Worm (Caenorhabditis elegans) whole organism, L1 larva: Measurements from ENCODE around the gene fmo-3.

Experiments
- C34B4.2 ChIP-seq: sonication (generic microtip); optimal IDR thresholded peaks from 2 replicates; lab custom pipeline; 2017; ENCODE audit warnings: mild to moderate bottlenecking, missing genetic modification characterization, missing compliant biosample characterization
- aha-1 ChIP-seq: fragments of 150-350 bp; optimal IDR thresholded peaks from 2 replicates; lab custom pipeline; 2014; ENCODE audit warnings: missing biosample characterization, missing genetic modification characterization
- alr-1 ChIP-seq: fragments of 200-800 bp; sonication (Bioruptor generic); optimal IDR thresholded peaks from 2 replicates; lab custom pipeline; 2018; ENCODE audit warnings: borderline replicate concordance, mild to moderate bottlenecking, missing genetic modification characterization, missing compliant biosample characterization
- blmp-1 ChIP-seq: fragments of 150-350 bp; optimal IDR thresholded peaks from 2 replicates; lab custom pipeline; 2014; ENCODE audit warnings: missing biosample characterization, missing genetic modification characterization
- ceh-63 ChIP-seq: fragments of 200-800 bp; sonication (Bioruptor generic); optimal IDR thresholded peaks from 2 replicates; lab custom pipeline; 2018; ENCODE audit warnings: mild to moderate bottlenecking, missing genetic modification characterization, missing compliant biosample characterization
- ceh-8 ChIP-seq: fragments of 200-800 bp; sonication (Bioruptor generic); optimal IDR thresholded peaks from 2 replicates; lab custom pipeline; 2018; ENCODE audit warnings: mild to moderate bottlenecking, missing genetic modification characterization, moderate library complexity, missing compliant biosample characterization
- ceh-82 ChIP-seq, 3 experiments: fragments of 150-350 bp in 1 of 3; sonication (generic microtip) in 2 of 3; optimal IDR thresholded peaks; 2 replicates each; lab custom pipeline; 2014 to 2017; ENCODE audit warnings: missing biosample characterization in 3 of 3, missing genetic modification characterization in 3 of 3
- ceh-90 ChIP-seq: sonication (generic microtip); optimal IDR thresholded peaks from 2 replicates; lab custom pipeline; 2016; ENCODE audit warnings: missing genetic modification characterization, missing compliant biosample characterization
- ces-1 ChIP-seq: fragments of 150-350 bp; optimal IDR thresholded peaks from 2 replicates; lab custom pipeline; 2014; ENCODE audit warnings: missing biosample characterization, missing genetic modification reagents, missing genetic modification characterization
- efl-1 ChIP-seq, 4 experiments: fragments of 150-350 bp; optimal IDR thresholded peaks in 3 of 4; peaks in 1 of 4; 1 replicate in 1 of 4; 2 replicates in 3 of 4; lab custom pipeline; 2014; ENCODE audit warnings: missing biosample characterization in 2 of 4, missing genetic modification characterization in 2 of 4, missing genetic modification reagents in 2 of 4
- egl-13 ChIP-seq: sonication (generic microtip); optimal IDR thresholded peaks from 2 replicates; lab custom pipeline; 2016; ENCODE audit warnings: missing genotype, missing genetic modification reagents, missing genetic modification characterization, missing compliant biosample characterization
- egl-27 ChIP-seq, 2 experiments: fragments of 150-350 bp in 1 of 2; sonication (generic microtip); optimal IDR thresholded peaks; 3 replicates each; lab custom pipeline; 2017 to 2018; ENCODE audit warnings: missing biosample characterization in 2 of 2, missing genetic modification characterization in 2 of 2, missing genetic modification reagents in 2 of 2
- elt-2 ChIP-seq: sonication (generic microtip); optimal IDR thresholded peaks from 2 replicates; lab custom pipeline; 2016; ENCODE audit warnings: missing genetic modification characterization, mild to moderate bottlenecking, inconsistent platforms, missing compliant biosample characterization, missing genetic modification reagents
- elt-3 ChIP-seq, 6 experiments: fragments of 150-350 bp in 1 of 6; sonication (generic microtip); optimal IDR thresholded peaks; 2 replicates each; lab custom pipeline; 2017 to 2018; ENCODE audit warnings: missing biosample characterization in 6 of 6, missing genetic modification characterization in 6 of 6, inconsistent platforms in 1 of 6
- ets-5 ChIP-seq: fragments of 200-800 bp; sonication (Bioruptor generic); IDR thresholded peaks from 2 replicates; pipeline ENCODE4 v1.3.6; 2022; ENCODE audit warnings: missing genetic modification characterization, missing compliant biosample characterization
- fkh-10 ChIP-seq: sonication (generic microtip); optimal IDR thresholded peaks from 2 replicates; lab custom pipeline; 2017; ENCODE audit warnings: missing biosample characterization, missing genetic modification reagents, missing genetic modification characterization
- fkh-4 ChIP-seq: sonication (generic microtip); optimal IDR thresholded peaks from 2 replicates; lab custom pipeline; 2016; ENCODE audit warnings: missing compliant biosample characterization, missing genetic modification characterization, borderline replicate concordance
- fos-1 ChIP-seq: fragments of 150-350 bp; optimal IDR thresholded peaks from 2 replicates; lab custom pipeline; 2014; ENCODE audit warnings: missing biosample characterization, missing genetic modification characterization
- grh-1 ChIP-seq: fragments of 200-800 bp; sonication (Bioruptor generic); IDR thresholded peaks from 2 replicates; pipeline ENCODE4 v1.3.6; 2022; ENCODE audit warnings: missing genetic modification reagents, missing genetic modification characterization, missing compliant biosample characterization
- hlh-17 ChIP-seq: fragments of 200-800 bp; sonication (Bioruptor generic); optimal IDR thresholded peaks from 2 replicates; lab custom pipeline; 2018; ENCODE audit warnings: missing genetic modification characterization, mild to moderate bottlenecking, missing compliant biosample characterization, moderate library complexity, borderline replicate concordance
- hlh-4 ChIP-seq: sonication (generic microtip); optimal IDR thresholded peaks from 2 replicates; lab custom pipeline; 2016; ENCODE audit warnings: mild to moderate bottlenecking, missing genetic modification characterization, missing compliant biosample characterization
- isw-1 ChIP-seq: fragments of 200-800 bp; sonication (Bioruptor generic); IDR thresholded peaks from 2 replicates; pipeline ENCODE4 v1.3.6; 2022; ENCODE audit warnings: missing genetic modification characterization, missing compliant biosample characterization
- lin-13 ChIP-seq: fragments of 150-350 bp; optimal IDR thresholded peaks from 2 replicates; lab custom pipeline; 2014; ENCODE audit warnings: missing biosample characterization, missing genetic modification reagents, missing genetic modification characterization
- lin-14 ChIP-seq: fragments of 200-800 bp; sonication (Bioruptor generic); optimal IDR thresholded peaks from 2 replicates; lab custom pipeline; 2018; ENCODE audit warnings: mild to moderate bottlenecking, missing genetic modification characterization, moderate library complexity, missing compliant biosample characterization
- lsy-2 ChIP-seq, 2 experiments: fragments of 150-350 bp; optimal IDR thresholded peaks; 2 replicates each; lab custom pipeline; 2014; ENCODE audit warnings: missing biosample characterization in 2 of 2, missing genetic modification characterization in 2 of 2
- mab-9 ChIP-seq: fragments of 200-800 bp; sonication (Bioruptor generic); IDR thresholded peaks from 2 replicates; pipeline ENCODE4 v1.3.6; 2022; ENCODE audit warnings: missing genetic modification reagents, missing genetic modification characterization, missing compliant biosample characterization
- mef-2 ChIP-seq: fragments of 150-350 bp; optimal IDR thresholded peaks from 2 replicates; lab custom pipeline; 2014; ENCODE audit warnings: missing biosample characterization, missing genetic modification characterization
- nhr-11 ChIP-seq: fragments of 150-350 bp; optimal IDR thresholded peaks from 2 replicates; lab custom pipeline; 2014; ENCODE audit warnings: missing biosample characterization, missing genetic modification characterization
- nhr-237 ChIP-seq: fragments of 150-350 bp; optimal IDR thresholded peaks from 2 replicates; lab custom pipeline; 2014; ENCODE audit warnings: missing biosample characterization, missing genetic modification characterization
- nhr-28 ChIP-seq: fragments of 150-350 bp; optimal IDR thresholded peaks from 2 replicates; lab custom pipeline; 2014; ENCODE audit warnings: missing biosample characterization, missing genetic modification characterization
- nhr-47 ChIP-seq: sonication (generic microtip); optimal IDR thresholded peaks from 2 replicates; lab custom pipeline; 2016; ENCODE audit warnings: mild to moderate bottlenecking, missing genetic modification characterization, moderate library complexity, missing compliant biosample characterization
- nhr-76 ChIP-seq: sonication (generic microtip); optimal IDR thresholded peaks from 2 replicates; lab custom pipeline; 2017; ENCODE audit warnings: missing biosample characterization, missing genetic modification characterization
- nhr-77 ChIP-seq: fragments of 150-350 bp; optimal IDR thresholded peaks from 2 replicates; lab custom pipeline; 2014; ENCODE audit warnings: missing biosample characterization, missing genetic modification characterization
- nhr-85 ChIP-seq: sonication (generic microtip); peaks from one replicate; lab custom pipeline; 2016; ENCODE audit warnings: missing genetic modification characterization, inconsistent platforms, missing compliant biosample characterization
- nhr-90 ChIP-seq: sonication (generic microtip); optimal IDR thresholded peaks from 2 replicates; lab custom pipeline; 2016; ENCODE audit warnings: mild to moderate bottlenecking, missing genetic modification characterization, missing compliant biosample characterization; ENCODE audit not compliant: poor library complexity
- pag-3 ChIP-seq: sonication (generic microtip); optimal IDR thresholded peaks from 2 replicates; lab custom pipeline; 2017; ENCODE audit warnings: missing genetic modification characterization, mild to moderate bottlenecking, missing compliant biosample characterization, antibody characterized with exemption, borderline replicate concordance; ENCODE audit not compliant: insufficient read depth
- pax-3 ChIP-seq: fragments of 200-800 bp; sonication (Bioruptor generic); optimal IDR thresholded peaks from 2 replicates; lab custom pipeline; 2018; ENCODE audit warnings: mild to moderate bottlenecking, missing genetic modification characterization, moderate library complexity, missing compliant biosample characterization
- rnt-1 ChIP-seq: sonication (generic microtip); optimal IDR thresholded peaks from 2 replicates; lab custom pipeline; 2016; ENCODE audit warnings: mild to moderate bottlenecking, missing genetic modification characterization, moderate library complexity, missing compliant biosample characterization
- skn-1 ChIP-seq: fragments of 150-350 bp; optimal IDR thresholded peaks from 2 replicates; lab custom pipeline; 2014; ENCODE audit warnings: missing biosample characterization, missing genetic modification characterization
- snpc-4 ChIP-seq: fragments of 150-350 bp; optimal IDR thresholded peaks from 2 replicates; lab custom pipeline; 2014; ENCODE audit warnings: missing biosample characterization, missing genetic modification characterization
- tbx-2 ChIP-seq: sonication (generic microtip); optimal IDR thresholded peaks from 2 replicates; lab custom pipeline; 2016; ENCODE audit warnings: missing genetic modification characterization, missing compliant biosample characterization
- unc-130 ChIP-seq: fragments of 150-350 bp; optimal IDR thresholded peaks from 2 replicates; lab custom pipeline; 2017; ENCODE audit warnings: missing biosample characterization, missing genetic modification characterization, inconsistent platforms
- unc-30 ChIP-seq: sonication (generic microtip); optimal IDR thresholded peaks from 2 replicates; lab custom pipeline; 2017; ENCODE audit warnings: missing biosample characterization, missing genetic modification characterization
- unc-62 ChIP-seq: fragments of 150-350 bp; optimal IDR thresholded peaks from 2 replicates; lab custom pipeline; 2014; ENCODE audit warnings: missing biosample characterization, missing genetic modification reagents, missing genetic modification characterization
- unc-86 ChIP-seq: sonication (generic microtip); optimal IDR thresholded peaks from 2 replicates; lab custom pipeline; 2016; ENCODE audit warnings: missing genetic modification characterization, missing compliant biosample characterization
- unc-98 ChIP-seq: fragments of 200-800 bp; sonication (Bioruptor generic); IDR thresholded peaks from 2 replicates; pipeline ENCODE4 v1.3.6; 2022; ENCODE audit warnings: missing genetic modification characterization, missing compliant biosample characterization
- zag-1 ChIP-seq: fragments of 150-350 bp; optimal IDR thresholded peaks from 2 replicates; lab custom pipeline; 2014; ENCODE audit warnings: missing biosample characterization, missing genetic modification characterization
- zip-4 ChIP-seq: fragments of 200-800 bp; sonication (Bioruptor generic); optimal IDR thresholded peaks from 2 replicates; lab custom pipeline; 2018; ENCODE audit warnings: mild to moderate bottlenecking, missing genetic modification characterization, moderate library complexity, missing compliant biosample characterization
- ztf-11 ChIP-seq, 2 experiments: sonication (generic microtip); optimal IDR thresholded peaks; 2 replicates each; lab custom pipeline; 2016 to 2017; ENCODE audit warnings: missing genetic modification characterization in 2 of 2, missing biosample characterization in 1 of 2, missing compliant biosample characterization in 1 of 2

fmo-3 gene

DNA sequence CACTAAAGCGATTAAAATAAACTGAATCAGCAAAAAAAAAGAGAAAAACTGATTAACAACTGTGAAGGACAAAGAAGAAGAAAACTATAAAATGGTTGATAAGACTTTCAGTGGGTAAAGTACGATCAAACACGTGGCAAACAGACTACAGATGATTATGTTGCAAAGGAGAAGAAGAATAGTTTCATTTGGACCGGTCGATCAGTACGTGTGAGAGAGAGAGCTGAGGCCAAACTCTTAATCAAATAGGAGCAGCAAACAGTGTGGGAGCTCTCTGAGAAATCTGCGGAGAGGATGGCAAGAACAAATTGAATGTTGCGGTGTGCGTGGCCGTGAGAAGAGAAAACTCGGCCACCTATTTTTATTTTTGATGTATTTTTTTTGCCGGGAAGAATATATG lies 24.6 kb downstream of the fmo-3 start (continued):
- TF ChIP-seq alr-1 (tag; lab: Kevin White, UChicago) (no peak), zag-1 (tag; lab: Kevin White, UChicago) (no peak), unc-62 (no peak), pag-3 (tag; lab: Kevin White, UChicago) (no peak), grh-1 (GFP tag; lab: Robert Waterston, UW) (no peak), aha-1 (tag; lab: Kevin White, UChicago) (no peak), isw-1 (GFP tag; lab: Robert Waterston, UW) (no peak), nhr-77 (tag; lab: Kevin White, UChicago) (no peak)

- peak; percentile 91 for TF ChIP-seq nhr-47
- TF ChIP-seq unc-98 (GFP tag; lab: Robert Waterston, UW), result peak; percentile 62; the same call in 1 of the 2 replicates
- peak; percentile 46 for TF ChIP-seq zip-4
- TF ChIP-seq ceh-90, result no peak
- TF ChIP-seq ces-1 (GFP tag; lab: Kevin White, UChicago), result no peak
- peak; percentile 5 for TF ChIP-seq ceh-8 (GFP tag; lab: Kevin White, UChicago)
- TF ChIP-seq nhr-237 (tag; lab: Kevin White, UChicago), result peak; percentile 55
- peak in 3 of 6 experiments; percentile 16 to 52 (median 36) for TF ChIP-seq elt-3 (tag; optimal IDR thresholded peaks at IDR 0.05; lab: Kevin White, UChicago)
- TF ChIP-seq egl-27 (tag; optimal IDR thresholded peaks at IDR 0.05; lab: Kevin White, UChicago), result peak in 1 of 2 experiments; percentile 28
- no peak for TF ChIP-seq hlh-4
- TF ChIP-seq egl-13 (tag; lab: Kevin White, UChicago), result peak; percentile 33
- peak; percentile 77 for TF ChIP-seq skn-1 (tag; lab: Kevin White, UChicago)
- no peak for TF ChIP-seq ets-5
- TF ChIP-seq efl-1 (optimal IDR thresholded peaks at IDR 0.05; lab: Kevin White, UChicago), result peak; percentile 76 to 87
- peak; percentile 70 to 94 for TF ChIP-seq efl-1 (GFP tag; optimal IDR thresholded peaks at IDR 0.05 in 1 of 2; lab: Kevin White, UChicago)
- no peak for TF ChIP-seq unc-30 (tag; lab: Kevin White, UChicago)
- TF ChIP-seq unc-130 (tag; lab: Kevin White, UChicago), result peak; percentile 64
- TF ChIP-seq fkh-10, result peak; percentile 11
- peak; percentile 60 for TF ChIP-seq blmp-1 (tag; lab: Kevin White, UChicago)
- peak; percentile 5 for TF ChIP-seq mef-2
- TF ChIP-seq pag-3 (tag; lab: Kevin White, UChicago), result peak; percentile 59
- TF ChIP-seq aha-1 (tag; lab: Kevin White, UChicago), result peak; percentile 21
- peak; percentile 79 to 89 (median 83) for TF ChIP-seq ceh-82 (tag; optimal IDR thresholded peaks at IDR 0.05; lab: Kevin White, UChicago)
- TF ChIP-seq nhr-28 (tag; lab: Kevin White, UChicago), result no peak
- TF ChIP-seq ceh-63 (GFP tag; lab: Kevin White, UChicago), result no peak
- no peak for TF ChIP-seq hlh-17
- peak; percentile 76 for TF ChIP-seq fos-1
- peak; percentile 82 to 85 for TF ChIP-seq lsy-2 (tag; optimal IDR thresholded peaks at IDR 0.05; lab: Kevin White, UChicago)
- TF ChIP-seq nhr-85 (tag; lab: Kevin White, UChicago), result peak; percentile 96
- TF ChIP-seq snpc-4 (tag; lab: Kevin White, UChicago), result peak; percentile 60
- TF ChIP-seq ztf-11 (tag; optimal IDR thresholded peaks at IDR 0.05; lab: Kevin White, UChicago), result peak in 1 of 2 experiments; percentile 50
- TF ChIP-seq isw-1 (GFP tag; lab: Robert Waterston, UW), result peak; percentile 75
- TF ChIP-seq pax-3 (tag; lab: Kevin White, UChicago), result peak; percentile 75
- peak; percentile 79 for TF ChIP-seq elt-2 (tag; lab: Kevin White, UChicago)
- TF ChIP-seq unc-86 (tag; lab: Kevin White, UChicago), result peak; percentile 81
- TF ChIP-seq mab-9 (GFP tag; lab: Robert Waterston, UW), result peak; percentile 67
- peak; percentile 78 for TF ChIP-seq nhr-11 (tag; lab: Kevin White, UChicago)
- peak; percentile 74 for TF ChIP-seq lin-13 (GFP tag; lab: Kevin White, UChicago)
- peak; percentile 98 for TF ChIP-seq lin-14 (GFP tag; lab: Kevin White, UChicago)
- peak; percentile 93 for TF ChIP-seq rnt-1 (tag; lab: Kevin White, UChicago)
- TF ChIP-seq fkh-4, result no peak
- peak; percentile 81 for TF ChIP-seq nhr-90 (tag; lab: Kevin White, UChicago)
- peak; percentile 92 for TF ChIP-seq C34B4.2 (tag; lab: Kevin White, UChicago)
- peak; percentile 50 for TF ChIP-seq nhr-76 (tag; lab: Kevin White, UChicago)
- TF ChIP-seq tbx-2 (tag; lab: Kevin White, UChicago), result peak; percentile 92
Observed at ce11 chrIII:10720170-10720569, 25.7 kb downstream of the fmo-3 start.
